Worm (Caenorhabditis elegans): Measurements from ENCODE around the gene clh-3.

clh-3 gene

DNA sequence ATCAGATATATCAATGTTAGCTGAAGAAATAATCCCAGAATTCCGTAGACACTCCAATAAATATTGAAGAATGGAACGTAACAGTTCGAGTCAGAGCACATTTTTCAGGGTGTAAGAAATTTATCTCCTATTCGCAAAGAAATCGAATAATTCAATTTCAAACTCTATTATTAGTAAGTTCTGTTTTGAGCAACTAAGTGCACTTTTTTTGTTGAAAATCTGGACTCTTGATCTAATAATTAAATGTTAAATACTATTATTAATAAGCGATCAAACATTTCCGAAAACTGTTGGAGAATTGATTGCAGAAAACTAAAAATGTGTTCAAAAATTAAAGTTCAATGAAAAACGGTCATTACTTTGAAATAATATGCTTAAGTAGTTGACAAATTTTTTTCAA, 22.6 kb downstream of the clh-3 start, which contains the start of gene srd-56:
srd-56 (minus strand) TSS at position 101 of the 400 bp plus-strand sequence.
- TF ChIP-seq cog-1 (tag; optimal IDR thresholded peaks at IDR 0.05) (no peak), tab-1 (GFP tag; IDR thresholded peaks at IDR 0.05) (no peak), ztf-29 (GFP tag; IDR thresholded peaks at IDR 0.05) (no peak), flt-1 (GFP tag; IDR thresholded peaks at IDR 0.05) (no peak), med-1 (GFP tag; optimal IDR thresholded peaks at IDR 0.05; ENCODE audit: insufficient read depth) (no peak), klf-2 (GFP tag; conservative IDR thresholded peaks at IDR 0.05) (no peak), T22C8.4 (GFP tag; IDR thresholded peaks at IDR 0.05) (no peak), ref-1 (GFP tag; conservative IDR thresholded peaks at IDR 0.05) (no peak), ztf-23 (GFP tag; IDR thresholded peaks at IDR 0.05) (no peak)

- TF ChIP-seq ref-1 (GFP tag; conservative IDR thresholded peaks at IDR 0.05) (peak; percentile 82), tab-1 (GFP tag; IDR thresholded peaks at IDR 0.05) (peak; percentile 96), cog-1 (tag; optimal IDR thresholded peaks at IDR 0.05) (peak; percentile 74), ztf-29 (GFP tag; IDR thresholded peaks at IDR 0.05) (peak; percentile 85), klf-2 (GFP tag; conservative IDR thresholded peaks at IDR 0.05) (peak; percentile 86), T22C8.4 (GFP tag; IDR thresholded peaks at IDR 0.05) (peak; percentile 92), med-1 (GFP tag; optimal IDR thresholded peaks at IDR 0.05; ENCODE audit: insufficient read depth) (peak; percentile 61), ztf-23 (GFP tag; IDR thresholded peaks at IDR 0.05) (peak; percentile 94), flt-1 (GFP tag; IDR thresholded peaks at IDR 0.05) (peak; percentile 95)
Observed at ce11 chrII:7200051-7200599, 25.6 kb downstream of the clh-3 start, which contains the start of gene pcrg-1. TSS of gene pcrg-1 (plus strand) at chrII:7200549.

ce11 chrII:7199308-7199707, 26.4 kb downstream of the clh-3 start, which contains the start of gene E04F6.6:
TSS of gene E04F6.6 (minus strand) at chrII:7199565.
- TF ChIP-seq tab-1 (GFP tag; IDR thresholded peaks at IDR 0.05) (no peak), cog-1 (tag; optimal IDR thresholded peaks at IDR 0.05) (no peak), med-1 (GFP tag; optimal IDR thresholded peaks at IDR 0.05; ENCODE audit: insufficient read depth) (no peak), klf-2 (GFP tag; conservative IDR thresholded peaks at IDR 0.05) (no peak), ztf-29 (GFP tag; IDR thresholded peaks at IDR 0.05) (no peak), ref-1 (GFP tag; conservative IDR thresholded peaks at IDR 0.05) (no peak), ztf-23 (GFP tag; IDR thresholded peaks at IDR 0.05) (no peak), T22C8.4 (GFP tag; IDR thresholded peaks at IDR 0.05) (no peak), flt-1 (GFP tag; IDR thresholded peaks at IDR 0.05) (no peak)

ce11 chrII:7197434-7197833, 28.3 kb downstream of the clh-3 start:
- no peak for TF ChIP-seq T22C8.4 (GFP tag; IDR thresholded peaks at IDR 0.05)
- TF ChIP-seq flt-1 (GFP tag; IDR thresholded peaks at IDR 0.05) = no peak
- no peak for TF ChIP-seq ztf-29 (GFP tag; IDR thresholded peaks at IDR 0.05)
- TF ChIP-seq ref-1 (GFP tag; conservative IDR thresholded peaks at IDR 0.05) = no peak
- no peak for TF ChIP-seq med-1 (GFP tag; optimal IDR thresholded peaks at IDR 0.05; ENCODE audit: insufficient read depth)
- no peak for TF ChIP-seq ztf-23 (GFP tag; IDR thresholded peaks at IDR 0.05)
- no peak for TF ChIP-seq tab-1 (GFP tag; IDR thresholded peaks at IDR 0.05)
- TF ChIP-seq cog-1 (tag; optimal IDR thresholded peaks at IDR 0.05) = no peak
- TF ChIP-seq klf-2 (GFP tag; conservative IDR thresholded peaks at IDR 0.05) = no peak

- TF ChIP-seq ztf-29 (GFP tag; IDR thresholded peaks at IDR 0.05) = no peak
- no peak for TF ChIP-seq tab-1 (GFP tag; IDR thresholded peaks at IDR 0.05)
- TF ChIP-seq flt-1 (GFP tag; IDR thresholded peaks at IDR 0.05) = no peak
- no peak for TF ChIP-seq ztf-23 (GFP tag; IDR thresholded peaks at IDR 0.05)
- TF ChIP-seq cog-1 (tag; optimal IDR thresholded peaks at IDR 0.05) = no peak
- TF ChIP-seq klf-2 (GFP tag; conservative IDR thresholded peaks at IDR 0.05) = no peak
- TF ChIP-seq T22C8.4 (GFP tag; IDR thresholded peaks at IDR 0.05) = no peak
- no peak for TF ChIP-seq ref-1 (GFP tag; conservative IDR thresholded peaks at IDR 0.05)
- TF ChIP-seq med-1 (GFP tag; optimal IDR thresholded peaks at IDR 0.05; ENCODE audit: insufficient read depth) = no peak
Observed at ce11 chrII:7196040-7196439, 29.7 kb downstream of the clh-3 start, which contains the start of gene maoc-1. TSS of gene maoc-1 (plus strand) at chrII:7196276.

DNA sequence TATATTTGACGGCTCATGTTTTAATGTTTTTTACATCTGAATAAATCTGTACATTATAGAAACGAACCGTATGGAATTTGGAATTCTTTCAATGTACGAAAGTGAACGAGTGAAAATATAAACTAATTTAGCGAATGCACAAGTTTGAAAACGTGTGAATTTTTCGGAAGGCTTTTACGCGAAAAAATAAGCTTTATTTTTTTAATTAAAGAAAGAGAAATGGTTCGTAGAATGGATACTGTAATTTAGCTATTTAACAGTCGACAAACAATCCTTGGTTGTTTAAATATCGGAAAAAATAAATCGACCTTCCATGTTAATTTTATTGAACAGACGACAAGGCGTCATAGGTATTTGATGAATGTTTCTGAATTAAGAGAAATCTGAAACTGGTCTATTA, 30.2 kb downstream of the clh-3 start, which contains the start of gene acdh-12:
acdh-12 (minus strand) TSS at position 101 of the 400 bp plus-strand sequence.
- TF ChIP-seq cog-1 (tag; optimal IDR thresholded peaks at IDR 0.05) (no peak), ref-1 (GFP tag; conservative IDR thresholded peaks at IDR 0.05) (no peak), med-1 (GFP tag; optimal IDR thresholded peaks at IDR 0.05; ENCODE audit: insufficient read depth) (no peak), T22C8.4 (GFP tag; IDR thresholded peaks at IDR 0.05) (no peak), tab-1 (GFP tag; IDR thresholded peaks at IDR 0.05) (no peak), ztf-23 (GFP tag; IDR thresholded peaks at IDR 0.05) (no peak), ztf-29 (GFP tag; IDR thresholded peaks at IDR 0.05) (no peak), klf-2 (GFP tag; conservative IDR thresholded peaks at IDR 0.05) (no peak), flt-1 (GFP tag; IDR thresholded peaks at IDR 0.05) (no peak)

DNA sequence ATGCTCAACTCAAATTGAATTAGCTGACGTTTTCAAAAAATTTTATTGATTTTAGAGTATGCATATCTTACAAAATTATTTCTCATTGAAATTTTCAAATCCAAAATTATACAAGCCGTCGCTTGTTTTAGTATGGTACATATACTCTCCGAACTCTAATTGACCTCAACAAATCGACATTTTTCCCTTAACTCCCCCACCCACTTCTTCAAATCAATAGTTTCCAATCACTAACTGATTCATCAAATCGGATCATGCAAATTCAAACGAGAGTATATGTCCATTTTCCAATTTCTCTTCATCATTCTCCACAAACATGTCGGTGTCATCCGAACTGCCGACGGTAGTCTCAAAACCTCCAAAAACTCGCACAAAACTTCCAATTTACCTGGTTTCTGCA, 36.6 kb downstream of the clh-3 start, which contains the start of gene E04F6.4:
E04F6.4 (plus strand) TSS at position 301 of the 400 bp plus-strand sequence.
- TF ChIP-seq ztf-23 (GFP tag; IDR thresholded peaks at IDR 0.05) = no peak

DNA sequence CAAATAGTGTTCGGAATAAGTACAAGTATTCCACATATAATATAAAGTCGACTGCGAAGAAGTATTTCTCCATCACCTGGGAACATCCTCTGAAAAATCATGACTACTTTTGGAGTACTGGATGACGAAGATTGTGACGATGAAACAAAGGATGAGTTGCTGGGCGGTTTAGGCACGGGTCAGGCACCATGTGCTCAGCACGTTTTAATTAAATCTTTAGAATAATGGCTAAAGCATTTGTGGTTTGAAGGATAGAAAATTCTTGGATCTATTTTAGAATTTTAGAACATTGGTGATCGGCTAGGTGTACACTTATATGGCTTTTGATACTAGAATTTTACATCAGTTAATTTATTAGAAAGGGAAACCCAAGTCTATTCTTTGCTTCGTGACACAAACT, 38.6 kb downstream of the clh-3 start, which contains the start of gene C27H5.6:
C27H5.6 (minus strand) TSS at position 101 of the 400 bp plus-strand sequence.
- TF ChIP-seq T22C8.4 (GFP tag; IDR thresholded peaks at IDR 0.05) (no peak), klf-2 (GFP tag; conservative IDR thresholded peaks at IDR 0.05) (no peak), ztf-29 (GFP tag; IDR thresholded peaks at IDR 0.05) (no peak), ztf-23 (GFP tag; IDR thresholded peaks at IDR 0.05) (no peak), cog-1 (tag; optimal IDR thresholded peaks at IDR 0.05) (no peak), ref-1 (GFP tag; conservative IDR thresholded peaks at IDR 0.05) (no peak), tab-1 (GFP tag; IDR thresholded peaks at IDR 0.05) (no peak), med-1 (GFP tag; optimal IDR thresholded peaks at IDR 0.05; ENCODE audit: insufficient read depth) (no peak), flt-1 (GFP tag; IDR thresholded peaks at IDR 0.05) (no peak)

- no peak for TF ChIP-seq flt-1 (GFP tag; IDR thresholded peaks at IDR 0.05)
- TF ChIP-seq tab-1 (GFP tag; IDR thresholded peaks at IDR 0.05) = no peak
- no peak for TF ChIP-seq ref-1 (GFP tag; conservative IDR thresholded peaks at IDR 0.05)
- TF ChIP-seq cog-1 (tag; optimal IDR thresholded peaks at IDR 0.05) = no peak
Observed at ce11 chrII:7186117-7186516, 39.6 kb downstream of the clh-3 start.

Data from whole organism, midembryonic.